Fruit fly (Drosophila melanogaster): ENCODE data around the gene Qsox4.
A peak's percentile ranks its signal among the peaks of the same experiment; 100 is the strongest.

Gene Qsox4

dm6 chr3R:23711195-23711594 is 8.6 kb downstream of the Qsox4 start, which contains the start of gene CG10300 (continued):
- TF ChIP-seq CG32772 (GFP tag; IDR thresholded peaks at IDR 0.05) (no peak), sisA (GFP tag; IDR thresholded peaks at IDR 0.05) (no peak), CG12236 (GFP tag; optimal IDR thresholded peaks at IDR 0.05) (no peak), CG31388 (GFP tag; optimal IDR thresholded peaks at IDR 0.05) (no peak)

dm6 chr3R:23713901-23714300 is 11.3 kb downstream of the Qsox4 start:
- peak; percentile 5 for TF ChIP-seq sug (tag; optimal IDR thresholded peaks at IDR 0.05)
- peak; percentile 75 to 80 for TF ChIP-seq chif (GFP tag; optimal IDR thresholded peaks at IDR 0.05)
- TF ChIP-seq slp2 (GFP tag; optimal IDR thresholded peaks at IDR 0.05) = peak; percentile 44
- TF ChIP-seq vnd (GFP tag; IDR thresholded peaks at IDR 0.05; ENCODE audit: partially characterized antibody) = no peak
- TF ChIP-seq Lim3 (GFP tag; IDR thresholded peaks at IDR 0.05) = peak; percentile 57
- no peak for TF ChIP-seq stwl (tag; optimal IDR thresholded peaks at IDR 0.05)
- TF ChIP-seq CG13894 (tag; optimal IDR thresholded peaks at IDR 0.05) = no peak
- TF ChIP-seq CG13296 (GFP tag; optimal IDR thresholded peaks at IDR 0.05) = peak; percentile 11
- peak; percentile 59; the same call in 1 of the 3 replicates for TF ChIP-seq dysf (GFP tag; IDR thresholded peaks at IDR 0.05)
- no peak for TF ChIP-seq CG12236 (GFP tag; optimal IDR thresholded peaks at IDR 0.05)
- no peak for TF ChIP-seq MBD-R2 (GFP tag; IDR thresholded peaks at IDR 0.05)
- TF ChIP-seq twi (tag; optimal IDR thresholded peaks at IDR 0.05) = peak; percentile 31
- no peak; the same call in 2 of the 3 replicates for TF ChIP-seq croc (GFP tag; conservative IDR thresholded peaks at IDR 0.05)
- TF ChIP-seq Abd-B (GFP tag; optimal IDR thresholded peaks at IDR 0.05) = peak; percentile 70
- TF ChIP-seq fd64A (GFP tag; optimal IDR thresholded peaks at IDR 0.05) = peak; percentile 5
- 0 out of 2 replicates have a peak, but pooled peaks have one; percentile 13 for TF ChIP-seq aop (GFP tag; IDR thresholded peaks at IDR 0.05)
- TF ChIP-seq D19A (tag; optimal IDR thresholded peaks at IDR 0.05) = peak; percentile 59
- peak; percentile 47 for TF ChIP-seq CG1792 (GFP tag; optimal IDR thresholded peaks at IDR 0.05)
- peak; percentile 18 for TF ChIP-seq CG3065 (GFP tag; optimal IDR thresholded peaks at IDR 0.05)
- TF ChIP-seq CG13287 (GFP tag; IDR thresholded peaks at IDR 0.05; ENCODE audit: partially characterized antibody) = no peak
- no peak for TF ChIP-seq cad (GFP tag; optimal IDR thresholded peaks at IDR 0.05)
- TF ChIP-seq Kr (GFP tag; optimal IDR thresholded peaks at IDR 0.05) = no peak
- TF ChIP-seq CG1647 (GFP tag; optimal IDR thresholded peaks at IDR 0.05) = peak; percentile 12
- peak; percentile 82 for TF ChIP-seq unpg (GFP tag; optimal IDR thresholded peaks at IDR 0.05)
- no peak for TF ChIP-seq CG9797 (GFP tag; optimal IDR thresholded peaks at IDR 0.05)
- no peak; the same call in 1 of the 2 replicates for TF ChIP-seq GATAe (GFP tag; conservative IDR thresholded peaks at IDR 0.05)
- TF ChIP-seq Dref (GFP tag; IDR thresholded peaks at IDR 0.05) = no peak
- TF ChIP-seq zf30C (GFP tag; optimal IDR thresholded peaks at IDR 0.05) = peak; percentile 55
- TF ChIP-seq Hr78 (GFP tag; optimal IDR thresholded peaks at IDR 0.05) = no peak
- no peak for TF ChIP-seq CG7357 (GFP tag; IDR thresholded peaks at IDR 0.05)
- TF ChIP-seq CG10147 (GFP tag; optimal IDR thresholded peaks at IDR 0.05) = no peak
- no peak for TF ChIP-seq Dbx (GFP tag; IDR thresholded peaks at IDR 0.05)
- 0 out of 2 replicates have a peak, but pooled peaks have one; percentile 13 for TF ChIP-seq Rx (GFP tag; IDR thresholded peaks at IDR 0.05)
- peak; percentile 39; the same call in 1 of the 2 replicates for TF ChIP-seq E2f2 (GFP tag; IDR thresholded peaks at IDR 0.05)
- TF ChIP-seq Gsc (GFP tag; IDR thresholded peaks at IDR 0.05) = no peak
- TF ChIP-seq salm (tag; optimal IDR thresholded peaks at IDR 0.05) = peak; percentile 56
- TF ChIP-seq CG3847 (GFP tag; IDR thresholded peaks at IDR 0.05) = 0 out of 2 replicates have a peak, but pooled peaks have one; percentile 14
- no peak for TF ChIP-seq zfh2 (GFP tag; optimal IDR thresholded peaks at IDR 0.05)
- TF ChIP-seq CG8765 (GFP tag; IDR thresholded peaks at IDR 0.05) = peak; percentile 51; the same call in 1 of the 2 replicates
- no peak for TF ChIP-seq unc-4 (GFP tag; IDR thresholded peaks at IDR 0.05; ENCODE audit: partially characterized antibody)
- no peak for TF ChIP-seq Nf-YC (tag; optimal IDR thresholded peaks at IDR 0.05)
- peak; percentile 72 for TF ChIP-seq Xrp1 (GFP tag; IDR thresholded peaks at IDR 0.05)
- peak; percentile 9 for TF ChIP-seq HLH54F (GFP tag; optimal IDR thresholded peaks at IDR 0.05)
- TF ChIP-seq CG2116 (GFP tag; optimal IDR thresholded peaks at IDR 0.05) = no peak
- TF ChIP-seq odd (GFP tag; optimal IDR thresholded peaks at IDR 0.05) = no peak
- no peak for TF ChIP-seq CG12104 (GFP tag; optimal IDR thresholded peaks at IDR 0.05)

All from whole organism, embryonic.